Fruit fly (Drosophila melanogaster): ENCODE results near the gene CG32811.

DNA sequence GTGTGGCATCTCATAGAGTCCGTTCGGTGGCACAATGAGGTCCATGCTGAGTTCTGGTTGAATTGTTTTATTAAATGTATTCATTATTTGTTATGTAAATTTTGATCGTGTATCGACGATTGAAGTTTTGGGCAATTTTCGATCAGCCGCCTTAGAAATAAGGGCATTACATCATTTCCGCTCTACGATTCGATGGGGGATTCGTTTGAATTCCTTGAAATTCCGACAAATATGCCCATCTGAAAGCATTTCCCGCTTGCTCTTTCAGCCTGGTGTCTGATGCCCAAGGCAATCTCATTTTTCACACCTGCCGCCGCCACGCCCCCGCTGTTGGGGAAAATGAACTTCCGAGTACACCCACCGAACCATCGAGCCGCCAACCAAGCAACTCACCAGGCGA is at the start of gene CG32811:
- TF ChIP-seq CG11902 (GFP tag; optimal IDR thresholded peaks at IDR 0.05) (no peak), Ets96B (tag; optimal IDR thresholded peaks at IDR 0.05) (no peak), fd85E (GFP tag; optimal IDR thresholded peaks at IDR 0.05) (no peak), Lpt (GFP tag; optimal IDR thresholded peaks at IDR 0.05) (no peak), CG8319 (GFP tag; optimal IDR thresholded peaks at IDR 0.05) (no peak), CG10631 (GFP tag; optimal IDR thresholded peaks at IDR 0.05) (no peak), CG6792 (GFP tag; optimal IDR thresholded peaks at IDR 0.05) (no peak), CG6163 (GFP tag; IDR thresholded peaks at IDR 0.05) (no peak)
